Fruit fly (Drosophila melanogaster) whole organism, wandering third instar larva: ENCODE data around the gene Arl2.
A peak's percentile ranks its signal among the peaks of the same experiment; 100 is the strongest.

ENCODE experiments used
- Abd-B ChIP-seq: fragments of >200 bp; optimal IDR thresholded peaks from 2 replicates; lab custom pipeline; 2017; ENCODE audit warnings: missing biosample characterization, missing genetic modification characterization
- CG32264 ChIP-seq: fragments of 200-800 bp; sonication (Bioruptor generic); optimal IDR thresholded peaks from 2 replicates; lab custom pipeline; 2016; ENCODE audit warnings: missing biosample characterization, missing genetic modification characterization
- CG9705 ChIP-seq: fragments of 200-800 bp; sonication (Bioruptor generic); optimal IDR thresholded peaks from 2 replicates; lab custom pipeline; 2018; ENCODE audit warnings: missing biosample characterization, mild to moderate bottlenecking, missing genetic modification characterization
- CrebA ChIP-seq: fragments of 200-800 bp; sonication (Bioruptor generic); optimal IDR thresholded peaks from 2 replicates; lab custom pipeline; 2016; ENCODE audit warnings: missing biosample characterization, mild to moderate bottlenecking, missing genetic modification characterization, borderline replicate concordance
- Dfd ChIP-seq: fragments of >200 bp; optimal IDR thresholded peaks from 2 replicates; lab custom pipeline; 2017; ENCODE audit warnings: missing biosample characterization, missing genetic modification characterization
- Dif ChIP-seq: fragments of 200-275, 200-300 bp; sonication (Bioruptor generic); optimal IDR thresholded peaks from 2 replicates; lab custom pipeline; 2018; ENCODE audit warnings: missing biosample characterization, missing genetic modification characterization; ENCODE audit not compliant: partially characterized antibody
- GATAd ChIP-seq: sonication (Bioruptor generic); optimal IDR thresholded peaks from 2 replicates; lab custom pipeline; 2016; ENCODE audit warnings: missing biosample characterization, missing genetic modification characterization
- HLH106 ChIP-seq: fragments of 200-800 bp; optimal IDR thresholded peaks from 3 replicates; lab custom pipeline; 2019; ENCODE audit warnings: missing biosample characterization, mild to moderate bottlenecking, missing genetic modification characterization, moderate library complexity
- Hnf4 ChIP-seq: fragments of 200-800 bp; sonication (Bioruptor generic); optimal IDR thresholded peaks from 2 replicates; lab custom pipeline; 2016; ENCODE audit warnings: missing biosample characterization, mild to moderate bottlenecking, missing genetic modification characterization
- Hr83 ChIP-seq: fragments of 200-300 bp; sonication (Bioruptor generic); optimal IDR thresholded peaks from 2 replicates; lab custom pipeline; 2016; ENCODE audit warnings: missing biosample characterization, mild to moderate bottlenecking, missing genetic modification characterization, moderate library complexity; ENCODE audit not compliant: poor library complexity, severe bottlenecking
- Mio ChIP-seq: sonication (Bioruptor generic); optimal IDR thresholded peaks from 2 replicates; lab custom pipeline; 2016; ENCODE audit warnings: missing biosample characterization, missing genetic modification characterization
- Myc ChIP-seq: fragments of >200 bp; optimal IDR thresholded peaks from 2 replicates; lab custom pipeline; 2017
- N ChIP-seq: fragments of >200 bp; optimal IDR thresholded peaks from 2 replicates; lab custom pipeline; 2018; ENCODE audit warnings: missing biosample characterization, missing external identifiers, missing genetic modification characterization
- OdsH ChIP-seq: fragments of 200-800 bp; sonication (Bioruptor generic); optimal IDR thresholded peaks from 2 replicates; lab custom pipeline; 2016; ENCODE audit warnings: missing biosample characterization, mild to moderate bottlenecking, missing genetic modification characterization
- Rel ChIP-seq, 2 experiments: fragments of 200-800 bp; sonication (Bioruptor generic) in 1 of 2; optimal IDR thresholded peaks; 2 replicates in 1 of 2; 3 replicates in 1 of 2; lab custom pipeline; 2016 to 2019; ENCODE audit warnings: mild to moderate bottlenecking in 2 of 2, missing biosample characterization in 2 of 2, missing genetic modification characterization in 2 of 2, moderate library complexity in 1 of 2
- Sp1 ChIP-seq: fragments of 200-800 bp; sonication (Bioruptor generic); optimal IDR thresholded peaks from 3 replicates; lab custom pipeline; 2019; ENCODE audit warnings: missing biosample characterization, mild to moderate bottlenecking, missing genetic modification characterization, moderate library complexity
- Vsx2 ChIP-seq: fragments of 200-300, 225-300 bp; sonication (Bioruptor generic); optimal IDR thresholded peaks from 2 replicates; lab custom pipeline; 2018; ENCODE audit warnings: missing biosample characterization, missing genetic modification characterization; ENCODE audit not compliant: partially characterized antibody
- br ChIP-seq: fragments of 200-800 bp; sonication (Bioruptor generic); optimal IDR thresholded peaks from 2 replicates; lab custom pipeline; 2016; ENCODE audit warnings: missing biosample characterization, missing genetic modification characterization
- brk ChIP-seq: fragments of 200-800 bp; sonication (Bioruptor generic); optimal IDR thresholded peaks from 2 replicates; lab custom pipeline; 2016; ENCODE audit warnings: missing biosample characterization, mild to moderate bottlenecking, missing genetic modification characterization
- dl ChIP-seq, 2 experiments: fragments of 175-275, 200-275 bp in 1 of 2; fragments of 200-275 bp in 1 of 2; sonication (Bioruptor generic); optimal IDR thresholded peaks; lab custom pipeline; 2018; ENCODE audit warnings: mild to moderate bottlenecking in 2 of 2, missing biosample characterization in 2 of 2, missing genetic modification characterization in 2 of 2, moderate library complexity in 2 of 2; ENCODE audit not compliant: partially characterized antibody in 2 of 2, insufficient read depth in 1 of 2
- dmrt93B ChIP-seq: fragments of 200-800 bp; sonication (Bioruptor generic); optimal IDR thresholded peaks from 2 replicates; lab custom pipeline; 2018; ENCODE audit warnings: missing biosample characterization, mild to moderate bottlenecking, missing genetic modification characterization
- dsf ChIP-seq: sonication (Bioruptor generic); optimal IDR thresholded peaks from 2 replicates; lab custom pipeline; 2016; ENCODE audit warnings: missing biosample characterization, missing genetic modification characterization, borderline replicate concordance
- ey ChIP-seq: fragments of 200-800 bp; sonication (Bioruptor generic); optimal IDR thresholded peaks from 2 replicates; lab custom pipeline; 2016; ENCODE audit warnings: missing biosample characterization, missing genetic modification characterization
- foxo ChIP-seq, 2 experiments: fragments of 200-800 bp; sonication (Bioruptor generic); optimal IDR thresholded peaks; 2 replicates in 1 of 2; 3 replicates in 1 of 2; lab custom pipeline; 2016 to 2017; ENCODE audit warnings: missing biosample characterization in 2 of 2, missing genetic modification characterization in 2 of 2
- fru ChIP-seq: fragments of 200-800 bp; sonication (Bioruptor generic); optimal IDR thresholded peaks from 3 replicates; lab custom pipeline; 2016; ENCODE audit warnings: missing biosample characterization, mild to moderate bottlenecking, missing genetic modification characterization
- h ChIP-seq: fragments of 200-800 bp; sonication (Bioruptor generic); optimal IDR thresholded peaks from 3 replicates; lab custom pipeline; 2016; ENCODE audit warnings: missing biosample characterization, mild to moderate bottlenecking, missing genetic modification characterization
- jim ChIP-seq: fragments of 175-275, 200-325 bp; sonication (Bioruptor generic); optimal IDR thresholded peaks from 2 replicates; lab custom pipeline; 2016; ENCODE audit warnings: missing biosample characterization, mild to moderate bottlenecking, missing genetic modification characterization
- lola ChIP-seq: fragments of >200 bp; optimal IDR thresholded peaks from 2 replicates; lab custom pipeline; 2017; ENCODE audit warnings: missing biosample characterization, missing genetic modification characterization
- pan ChIP-seq: fragments of >200 bp; optimal IDR thresholded peaks from 2 replicates; lab custom pipeline; 2017
- psq ChIP-seq: fragments of 200-800 bp; sonication (Bioruptor generic); optimal IDR thresholded peaks from 3 replicates; lab custom pipeline; 2017; ENCODE audit warnings: missing biosample characterization, mild to moderate bottlenecking, missing genetic modification characterization, moderate library complexity
- rgr ChIP-seq: fragments of 200-800 bp; sonication (Bioruptor generic); optimal IDR thresholded peaks from 3 replicates; lab custom pipeline; 2016; ENCODE audit warnings: missing biosample characterization, mild to moderate bottlenecking, missing genetic modification characterization
- sage ChIP-seq: fragments of 200-800 bp; sonication (Bioruptor generic); optimal IDR thresholded peaks from 2 replicates; lab custom pipeline; 2016; ENCODE audit warnings: missing biosample characterization, mild to moderate bottlenecking, missing genetic modification characterization
- sv ChIP-seq: fragments of 200-800 bp; sonication (Bioruptor generic); optimal IDR thresholded peaks from 3 replicates; lab custom pipeline; 2016; ENCODE audit warnings: missing biosample characterization, missing genetic modification characterization
- tai ChIP-seq: sonication (Bioruptor generic); optimal IDR thresholded peaks from 2 replicates; lab custom pipeline; 2016; ENCODE audit warnings: missing biosample characterization, missing genetic modification characterization
- usp ChIP-seq: fragments of >200 bp; optimal IDR thresholded peaks from 2 replicates; lab custom pipeline; 2017; ENCODE audit warnings: missing biosample characterization, missing genetic modification characterization
- woc ChIP-seq: sonication (Bioruptor generic); optimal IDR thresholded peaks from 2 replicates; lab custom pipeline; 2016; ENCODE audit warnings: missing biosample characterization, mild to moderate bottlenecking, missing genetic modification characterization

The Arl2 gene

DNA sequence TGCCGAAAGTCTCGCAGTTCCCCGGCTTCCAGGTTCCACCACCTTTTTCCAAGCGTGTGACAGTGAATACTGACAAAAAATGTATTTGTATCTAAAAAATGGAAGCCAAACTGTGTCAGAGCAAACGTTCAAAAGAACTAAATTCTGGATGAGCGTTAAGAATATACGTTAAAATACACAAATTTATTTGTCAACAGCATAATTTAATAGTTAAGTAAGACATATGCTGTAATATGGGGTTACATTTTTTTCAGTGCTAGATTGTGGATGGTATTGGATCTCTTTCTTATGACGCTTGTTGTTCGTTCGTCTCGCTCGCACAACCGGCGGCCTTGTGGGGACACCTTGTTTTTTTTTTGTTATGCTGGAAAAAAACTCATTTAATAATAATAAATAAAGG lies 14.7 kb downstream of the Arl2 start:
- TF ChIP-seq dl (GFP tag; optimal IDR thresholded peaks at IDR 0.05; lab: Kevin White, UChicago; ENCODE audit: insufficient read depth in 1 of 2, partially characterized antibody in 2 of 2) (no peak), Rel (GFP tag; optimal IDR thresholded peaks at IDR 0.05; lab: Kevin White, UChicago) (no peak), Rel (tag; optimal IDR thresholded peaks at IDR 0.05; lab: Kevin White, UChicago) (no peak), rgr (GFP tag; lab: Kevin White, UChicago) (peak; percentile 61), CG32264 (peak; percentile 44), sv (GFP tag; lab: Kevin White, UChicago) (peak; percentile 95), ey (GFP tag; lab: Kevin White, UChicago) (peak; percentile 50), jim (GFP tag; lab: Kevin White, UChicago) (no peak), OdsH (GFP tag; lab: Kevin White, UChicago) (peak; percentile 38), Dfd (no peak), Abd-B (GFP tag; lab: Kevin White, UChicago) (no peak), Myc (no peak), Hnf4 (GFP tag; lab: Kevin White, UChicago) (peak; percentile 11), psq (GFP tag; lab: Kevin White, UChicago) (peak; percentile 9), lola (GFP tag; lab: Kevin White, UChicago) (no peak), br (GFP tag; lab: Kevin White, UChicago) (peak; percentile 57), sage (GFP tag; lab: Kevin White, UChicago) (peak; percentile 4), tai (no peak), fru (GFP tag; lab: Kevin White, UChicago) (peak; percentile 67), brk (GFP tag; lab: Kevin White, UChicago) (peak; percentile 26), h (peak; percentile 72), foxo (GFP tag; optimal IDR thresholded peaks at IDR 0.05; lab: Kevin White, UChicago) (peak in 1 of 2 experiments; percentile 54), woc (GFP tag; lab: Kevin White, UChicago) (peak; percentile 12), HLH106 (tag; lab: Kevin White, UChicago) (peak; percentile 25)
- TF ChIP-seq, all 38 proteins: peak for 15

DNA sequence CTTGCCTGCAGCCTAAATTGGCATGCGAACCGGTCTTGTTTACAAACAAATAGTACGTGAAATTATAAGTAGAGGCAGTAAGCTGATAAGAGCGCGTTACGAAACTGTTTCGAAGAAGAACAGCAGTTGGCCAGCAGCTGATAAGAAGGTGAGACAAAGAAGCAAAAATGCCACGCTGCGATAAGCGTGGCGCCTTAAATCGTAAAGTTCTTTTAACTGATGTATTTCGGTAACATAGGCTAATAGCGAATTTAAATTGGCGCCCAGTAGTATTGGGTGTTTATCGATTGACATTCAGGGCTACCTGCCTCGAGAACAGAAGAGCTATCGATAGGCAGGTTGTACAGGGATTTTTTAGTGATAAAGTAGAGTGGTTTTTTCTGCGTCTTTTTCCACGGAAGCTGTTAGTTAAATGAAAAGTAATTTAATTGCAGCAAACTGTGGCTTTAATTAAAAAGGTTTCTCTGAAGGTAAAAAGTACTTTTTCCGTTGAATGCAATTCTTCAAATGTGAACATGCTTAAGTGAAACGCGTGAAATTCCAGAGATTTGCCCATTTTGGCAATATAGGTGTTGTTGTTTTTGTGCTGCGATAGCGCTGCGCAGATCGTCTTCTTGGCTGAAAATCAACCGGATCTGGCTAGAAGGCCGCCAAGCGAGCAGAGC lies 15.9 kb downstream of the Arl2 start, which contains the start of gene stck:
Gene stck (plus strand): TSS at position 353 of the 665 bp plus-strand sequence.
- TF ChIP-seq HLH106 (tag; lab: Kevin White, UChicago) (no peak), Rel (GFP tag; optimal IDR thresholded peaks at IDR 0.05; lab: Kevin White, UChicago) (no peak), Rel (tag; optimal IDR thresholded peaks at IDR 0.05; lab: Kevin White, UChicago) (peak; percentile 78), Dfd (no peak), br (GFP tag; lab: Kevin White, UChicago) (no peak), CG9705 (GFP tag; lab: Kevin White, UChicago) (no peak), tai (no peak), pan (lab: Kevin White, UChicago) (no peak), h (peak; percentile 47), usp (GFP tag; lab: Kevin White, UChicago) (no peak), ey (GFP tag; lab: Kevin White, UChicago) (no peak), Myc (peak; percentile 95), rgr (GFP tag; lab: Kevin White, UChicago) (no peak), woc (GFP tag; lab: Kevin White, UChicago) (peak; percentile 8), dl (GFP tag; optimal IDR thresholded peaks at IDR 0.05; lab: Kevin White, UChicago; ENCODE audit: insufficient read depth in 1 of 2, partially characterized antibody in 2 of 2) (peak in 1 of 2 experiments; percentile 15), Vsx2 (no peak), GATAd (no peak), Mio (GFP tag; lab: Kevin White, UChicago) (no peak), jim (GFP tag; lab: Kevin White, UChicago) (no peak), sv (GFP tag; lab: Kevin White, UChicago) (no peak), dsf (GFP tag; lab: Kevin White, UChicago) (no peak), fru (GFP tag; lab: Kevin White, UChicago) (no peak), CG32264 (no peak), sage (GFP tag; lab: Kevin White, UChicago) (no peak), foxo (GFP tag; optimal IDR thresholded peaks at IDR 0.05; lab: Kevin White, UChicago) (no peak), dmrt93B (GFP tag; lab: Kevin White, UChicago) (no peak), N (no peak), Hr83 (GFP tag; lab: Kevin White, UChicago) (no peak), Abd-B (GFP tag; lab: Kevin White, UChicago) (no peak), lola (GFP tag; lab: Kevin White, UChicago) (no peak), CrebA (GFP tag; lab: Kevin White, UChicago) (no peak), Dif (no peak), psq (GFP tag; lab: Kevin White, UChicago) (no peak), OdsH (GFP tag; lab: Kevin White, UChicago) (no peak), Sp1 (GFP tag; lab: Kevin White, UChicago) (no peak)
